Worm (Caenorhabditis elegans) whole organism, L2 larva: ENCODE results near the gene msp-33.

ENCODE experiments used
- alr-1 ChIP-seq: fragments of 150-350 bp; optimal IDR thresholded peaks from 2 replicates; lab custom pipeline; 2014; ENCODE audit warnings: missing biosample characterization, missing genetic modification characterization
- skn-1 ChIP-seq: sonication (generic microtip); optimal IDR thresholded peaks from 2 replicates; lab custom pipeline; 2017; ENCODE audit warnings: missing biosample characterization, missing genetic modification characterization
- unc-55 ChIP-seq: fragments of 150-350 bp; sonication (generic microtip); optimal IDR thresholded peaks from 3 replicates; lab custom pipeline; 2014; ENCODE audit warnings: missing biosample characterization, missing genetic modification reagents, missing genetic modification characterization
- ztf-4 ChIP-seq: fragments of 150-350 bp; optimal IDR thresholded peaks from 2 replicates; lab custom pipeline; 2014; ENCODE audit warnings: missing biosample characterization, missing genetic modification characterization

ce11 chrII:4851594-4852106, 40.8 kb downstream of the msp-33 start, which contains the start of gene dnj-9:
- TF ChIP-seq skn-1 (peak; percentile 58), unc-55 (GFP tag; lab: Kevin White, UChicago) (peak; percentile 98), alr-1 (tag; lab: Kevin White, UChicago) (peak; percentile 38), ztf-4 (tag; lab: Kevin White, UChicago) (peak; percentile 91)
